Fruit fly (Drosophila melanogaster) whole organism, prepupa: ENCODE results near the gene MP1.

ENCODE experiments used
- CG10669 ChIP-seq: fragments of 200-800 bp; sonication (Bioruptor generic); optimal IDR thresholded peaks from 3 replicates; lab custom pipeline; 2018; ENCODE audit warnings: missing biosample characterization, mild to moderate bottlenecking, missing genetic modification characterization, moderate library complexity
- CG1621 ChIP-seq: fragments of 200-800 bp; sonication (Bioruptor generic); optimal IDR thresholded peaks from 3 replicates; lab custom pipeline; 2018; ENCODE audit warnings: missing biosample characterization, mild to moderate bottlenecking, missing genetic modification characterization
- CG16779 ChIP-seq: fragments of 200-800 bp; sonication (Bioruptor generic); optimal IDR thresholded peaks from 3 replicates; lab custom pipeline; 2017; ENCODE audit warnings: missing biosample characterization, mild to moderate bottlenecking, missing genetic modification characterization
- CG3032 ChIP-seq: fragments of 200-800 bp; optimal IDR thresholded peaks from 2 replicates; lab custom pipeline; 2019; ENCODE audit warnings: missing biosample characterization, mild to moderate bottlenecking, missing genetic modification characterization, moderate library complexity
- CG31627 ChIP-seq: fragments of 200-800 bp; sonication (Bioruptor generic); optimal IDR thresholded peaks from 3 replicates; lab custom pipeline; 2016; ENCODE audit warnings: missing biosample characterization, missing genetic modification characterization
- CG3919 ChIP-seq: fragments of 200-800 bp; sonication (Bioruptor generic); optimal IDR thresholded peaks from 3 replicates; lab custom pipeline; 2016; ENCODE audit warnings: missing biosample characterization, missing genetic modification characterization
- CG6163 ChIP-seq: fragments of 200-800 bp; sonication (Bioruptor generic); IDR thresholded peaks from 3 replicates; pipeline ENCODE4 v1.3.6; 2022; ENCODE audit warnings: missing biosample characterization, missing genetic modification characterization
- CG6276 ChIP-seq: fragments of 200-800 bp; sonication (Bioruptor generic); optimal IDR thresholded peaks from 2 replicates; lab custom pipeline; 2017; ENCODE audit warnings: missing biosample characterization, mild to moderate bottlenecking, missing genetic modification characterization
- CG6792 ChIP-seq: fragments of 200-800 bp; sonication (Bioruptor generic); optimal IDR thresholded peaks from 3 replicates; lab custom pipeline; 2016; ENCODE audit warnings: missing biosample characterization, missing genetic modification characterization
- CG6808 ChIP-seq: fragments of 200-800 bp; sonication (Bioruptor generic); optimal IDR thresholded peaks from 3 replicates; lab custom pipeline; 2017; ENCODE audit warnings: missing biosample characterization, missing genetic modification characterization, mild to moderate bottlenecking, moderate library complexity, missing genetic modification reagents
- CG7368 ChIP-seq: fragments of 200-800 bp; sonication (Bioruptor generic); optimal IDR thresholded peaks from 3 replicates; lab custom pipeline; 2016; ENCODE audit warnings: missing biosample characterization, missing genetic modification characterization
- CG8119 ChIP-seq: fragments of 200-800 bp; sonication (Bioruptor generic); IDR thresholded peaks from 3 replicates; pipeline ENCODE4 v1.3.6; 2022; ENCODE audit warnings: missing biosample characterization, missing genetic modification characterization
- CG8319 ChIP-seq: fragments of 200-800 bp; sonication (Bioruptor generic); optimal IDR thresholded peaks from 3 replicates; lab custom pipeline; 2016; ENCODE audit warnings: missing biosample characterization, missing genetic modification characterization
- CG8632 ChIP-seq: fragments of 200-800 bp; sonication (Bioruptor generic); optimal IDR thresholded peaks from 3 replicates; lab custom pipeline; 2016; ENCODE audit warnings: missing biosample characterization, missing genetic modification characterization
- Eip93F ChIP-seq: fragments of 200-800 bp; sonication (Bioruptor generic); optimal IDR thresholded peaks from 2 replicates; lab custom pipeline; 2016; ENCODE audit warnings: missing biosample characterization, mild to moderate bottlenecking, missing genetic modification characterization
- Ets21C ChIP-seq: fragments of 200-800 bp; sonication (Bioruptor generic); optimal IDR thresholded peaks from 3 replicates; lab custom pipeline; 2016; ENCODE audit warnings: missing biosample characterization, missing genetic modification characterization
- Gug ChIP-seq: fragments of 200-800 bp; sonication (Bioruptor generic); IDR thresholded peaks from 2 replicates; pipeline ENCODE4 v1.3.6; 2022; ENCODE audit warnings: missing biosample characterization, missing genetic modification characterization
- Hr38 ChIP-seq: sonication (Bioruptor generic); optimal IDR thresholded peaks from 2 replicates; lab custom pipeline; 2016; ENCODE audit warnings: missing biosample characterization, missing genetic modification characterization
- Hr39 ChIP-seq: fragments of 200-800 bp; sonication (Bioruptor generic); optimal IDR thresholded peaks from 2 replicates; lab custom pipeline; 2016; ENCODE audit warnings: missing biosample characterization, missing genetic modification characterization
- Hr4 ChIP-seq: fragments of 200-800 bp; sonication (Bioruptor generic); optimal IDR thresholded peaks from 3 replicates; lab custom pipeline; 2016; ENCODE audit warnings: missing biosample characterization, missing genetic modification characterization
- Lpt ChIP-seq: fragments of 200-800 bp; sonication (Bioruptor generic); optimal IDR thresholded peaks from 3 replicates; lab custom pipeline; 2016; ENCODE audit warnings: missing biosample characterization, missing genetic modification characterization
- OdsH ChIP-seq: fragments of 200-800 bp; sonication (Bioruptor generic); optimal IDR thresholded peaks from 3 replicates; lab custom pipeline; 2016; ENCODE audit warnings: missing biosample characterization, missing genetic modification characterization
- Smox ChIP-seq: fragments of 200-800 bp; sonication (Bioruptor generic); optimal IDR thresholded peaks from 3 replicates; lab custom pipeline; 2016; ENCODE audit warnings: missing biosample characterization, missing genetic modification characterization
- Sox102F ChIP-seq: fragments of 200-800 bp; sonication (Bioruptor generic); optimal IDR thresholded peaks from 2 replicates; lab custom pipeline; 2016; ENCODE audit warnings: missing biosample characterization, mild to moderate bottlenecking, missing genetic modification characterization
- Sox14 ChIP-seq: fragments of 200-800 bp; sonication (Bioruptor generic); optimal IDR thresholded peaks from 3 replicates; lab custom pipeline; 2016; ENCODE audit warnings: missing biosample characterization, missing genetic modification characterization
- achi ChIP-seq: fragments of 200-800 bp; sonication (Bioruptor generic); optimal IDR thresholded peaks from 3 replicates; lab custom pipeline; 2016; ENCODE audit warnings: missing biosample characterization, missing genetic modification characterization
- acj6 ChIP-seq: fragments of 200-800 bp; sonication (Bioruptor generic); optimal IDR thresholded peaks from 3 replicates; lab custom pipeline; 2016; ENCODE audit warnings: missing biosample characterization, missing genetic modification characterization
- cyc ChIP-seq: fragments of 200-800 bp; sonication (Bioruptor generic); optimal IDR thresholded peaks from 3 replicates; lab custom pipeline; 2016; ENCODE audit warnings: missing biosample characterization, missing genetic modification characterization
- dac ChIP-seq: fragments of 200-800 bp; sonication (Bioruptor generic); optimal IDR thresholded peaks from 2 replicates; lab custom pipeline; 2017; ENCODE audit warnings: missing biosample characterization, mild to moderate bottlenecking, missing genetic modification characterization
- dsx ChIP-seq: fragments of 200-800 bp; optimal IDR thresholded peaks from 3 replicates; lab custom pipeline; 2019; ENCODE audit warnings: missing biosample characterization, mild to moderate bottlenecking, missing genetic modification characterization, moderate library complexity; ENCODE audit not compliant: poor library complexity, severe bottlenecking
- esn ChIP-seq: fragments of 200-800 bp; sonication (Bioruptor generic); optimal IDR thresholded peaks from 2 replicates; lab custom pipeline; 2016; ENCODE audit warnings: missing biosample characterization, mild to moderate bottlenecking, missing genetic modification characterization, moderate library complexity
- fd59A ChIP-seq: fragments of 200-800 bp; sonication (Bioruptor generic); optimal IDR thresholded peaks from 2 replicates; lab custom pipeline; 2017; ENCODE audit warnings: missing biosample characterization, mild to moderate bottlenecking, missing genetic modification characterization, missing genetic modification reagents
- fd85E ChIP-seq: fragments of 200-800 bp; sonication (Bioruptor generic); optimal IDR thresholded peaks from 3 replicates; lab custom pipeline; 2016; ENCODE audit warnings: missing biosample characterization, missing genetic modification characterization
- net ChIP-seq: fragments of 200-800 bp; sonication (Bioruptor generic); optimal IDR thresholded peaks from 3 replicates; lab custom pipeline; 2016; ENCODE audit warnings: missing biosample characterization, missing genetic modification characterization
- pdm3 ChIP-seq: fragments of 200-800 bp; sonication (Bioruptor generic); optimal IDR thresholded peaks from 3 replicates; lab custom pipeline; 2016; ENCODE audit warnings: missing biosample characterization, missing genetic modification characterization
- ss ChIP-seq, 2 experiments: fragments of 200-800 bp; sonication (Bioruptor generic); optimal IDR thresholded peaks; 2 replicates in 1 of 2; 3 replicates in 1 of 2; lab custom pipeline; 2017 to 2018; ENCODE audit warnings: mild to moderate bottlenecking in 2 of 2, missing biosample characterization in 2 of 2, missing genetic modification characterization in 2 of 2, moderate library complexity in 1 of 2
- svp ChIP-seq: fragments of 200-800 bp; sonication (Bioruptor generic); peaks from one replicate; lab custom pipeline; 2016; ENCODE audit warnings: missing biosample characterization, missing genetic modification characterization
- topi ChIP-seq: fragments of 200-800 bp; sonication (Bioruptor generic); optimal IDR thresholded peaks from 3 replicates; lab custom pipeline; 2016; ENCODE audit warnings: missing biosample characterization, missing genetic modification characterization
- vri ChIP-seq: fragments of 200-800 bp; sonication (Bioruptor generic); optimal IDR thresholded peaks from 3 replicates; lab custom pipeline; 2016; ENCODE audit warnings: missing biosample characterization, mild to moderate bottlenecking, missing genetic modification characterization

MP1 gene

dm6 chr3R:4346636-4347035, 38.9 kb downstream of the MP1 start, which contains the start of gene hkb:
Gene hkb, minus strand, starts transcription at chr3R:4346646.
- TF ChIP-seq Hr4 (GFP tag; lab: Kevin White, UChicago) (no peak), fd59A (no peak), achi (no peak), CG8319 (GFP tag; lab: Kevin White, UChicago) (no peak), fd85E (GFP tag; lab: Kevin White, UChicago) (no peak), Lpt (GFP tag; lab: Kevin White, UChicago) (no peak), Eip93F (GFP tag; lab: Kevin White, UChicago) (no peak), CG6276 (GFP tag; lab: Kevin White, UChicago) (no peak), svp (GFP tag; lab: Kevin White, UChicago) (no peak), CG31627 (GFP tag; lab: Kevin White, UChicago) (no peak), cyc (GFP tag; lab: Kevin White, UChicago) (no peak), Ets21C (no peak), CG8632 (GFP tag; lab: Kevin White, UChicago) (no peak), topi (GFP tag; lab: Kevin White, UChicago) (no peak), Hr38 (GFP tag; lab: Kevin White, UChicago) (no peak), CG1621 (tag; lab: Kevin White, UChicago) (no peak), Sox102F (GFP tag; lab: Kevin White, UChicago) (no peak), dsx (GFP tag; lab: Kevin White, UChicago) (no peak), CG8119 (no peak)
- TF ChIP-seq, all 60 proteins: peak for 0

- TF ChIP-seq OdsH (GFP tag; lab: Kevin White, UChicago) (no peak), net (GFP tag; lab: Kevin White, UChicago) (no peak), CG7368 (no peak), fd85E (GFP tag; lab: Kevin White, UChicago) (no peak), vri (no peak), acj6 (GFP tag; lab: Kevin White, UChicago) (no peak), Ets21C (no peak), CG16779 (tag; lab: Kevin White, UChicago) (no peak), Hr4 (GFP tag; lab: Kevin White, UChicago) (no peak), Gug (GFP tag; lab: Robert Waterston, UW) (no peak), pdm3 (GFP tag; lab: Kevin White, UChicago) (no peak), CG10669 (GFP tag; lab: Kevin White, UChicago) (no peak), Hr39 (GFP tag; lab: Kevin White, UChicago) (no peak)
- TF ChIP-seq, all 60 proteins: peak for 0
These were observed 40.6 kb downstream of the MP1 start for dm6 chr3R:4348197-4348814.

- TF ChIP-seq CG6808 (no peak), Sox14 (GFP tag; lab: Kevin White, UChicago) (no peak), CG16779 (tag; lab: Kevin White, UChicago) (no peak), CG8319 (GFP tag; lab: Kevin White, UChicago) (no peak), fd59A (no peak), CG6792 (no peak), Hr38 (GFP tag; lab: Kevin White, UChicago) (no peak), esn (GFP tag; lab: Kevin White, UChicago) (no peak)
These were observed 42.5 kb downstream of the MP1 start for dm6 chr3R:4350199-4350598.

dm6 chr3R:4353569-4353968, 45.9 kb downstream of the MP1 start:
- TF ChIP-seq dsx (GFP tag; lab: Kevin White, UChicago), result no peak
- no peak for TF ChIP-seq fd59A
- TF ChIP-seq CG3919 (GFP tag; lab: Kevin White, UChicago), result no peak
- TF ChIP-seq CG8319 (GFP tag; lab: Kevin White, UChicago), result no peak
- no peak for TF ChIP-seq fd85E (GFP tag; lab: Kevin White, UChicago)
- no peak for TF ChIP-seq Smox (GFP tag; lab: Kevin White, UChicago)
- no peak for TF ChIP-seq CG6163
- TF ChIP-seq pdm3 (GFP tag; lab: Kevin White, UChicago), result no peak
- TF ChIP-seq CG6792, result no peak
- TF ChIP-seq dac, result no peak
- no peak for TF ChIP-seq CG3032 (tag; lab: Kevin White, UChicago)
- TF ChIP-seq ss (GFP tag; optimal IDR thresholded peaks at IDR 0.05; lab: Kevin White, UChicago), result no peak
